Fruit fly (Drosophila melanogaster) whole organism, prepupa: ENCODE data around the gene GC.

Experiments
- Blimp-1 ChIP-seq: fragments of 200-800 bp; sonication (Bioruptor generic); optimal IDR thresholded peaks from 3 replicates; lab custom pipeline; 2017; ENCODE audit warnings: missing biosample characterization, missing genetic modification characterization, mild to moderate bottlenecking, moderate library complexity, missing genetic modification reagents
- CG10631 ChIP-seq: fragments of 200-800 bp; sonication (Bioruptor generic); optimal IDR thresholded peaks from 2 replicates; lab custom pipeline; 2016; ENCODE audit warnings: missing biosample characterization, missing genetic modification characterization
- CG10669 ChIP-seq: fragments of 200-800 bp; sonication (Bioruptor generic); optimal IDR thresholded peaks from 3 replicates; lab custom pipeline; 2018; ENCODE audit warnings: missing biosample characterization, mild to moderate bottlenecking, missing genetic modification characterization, moderate library complexity
- CG11294 ChIP-seq: fragments of 200-800 bp; sonication (Bioruptor generic); IDR thresholded peaks from 2 replicates; pipeline ENCODE4 v1.3.6; 2022; ENCODE audit warnings: missing biosample characterization, missing genetic modification characterization
- CG11762 ChIP-seq: fragments of 200-800 bp; sonication (Bioruptor generic); optimal IDR thresholded peaks from 3 replicates; lab custom pipeline; 2016; ENCODE audit warnings: missing biosample characterization, missing genetic modification characterization; ENCODE audit not compliant: insufficient read depth
- CG11902 ChIP-seq: fragments of 200-800 bp; sonication (Bioruptor generic); optimal IDR thresholded peaks from 3 replicates; lab custom pipeline; 2016; ENCODE audit warnings: missing biosample characterization, missing genetic modification characterization
- CG1621 ChIP-seq: fragments of 200-800 bp; sonication (Bioruptor generic); optimal IDR thresholded peaks from 3 replicates; lab custom pipeline; 2018; ENCODE audit warnings: missing biosample characterization, mild to moderate bottlenecking, missing genetic modification characterization
- CG16779 ChIP-seq: fragments of 200-800 bp; sonication (Bioruptor generic); optimal IDR thresholded peaks from 3 replicates; lab custom pipeline; 2017; ENCODE audit warnings: missing biosample characterization, mild to moderate bottlenecking, missing genetic modification characterization
- CG32006 ChIP-seq: fragments of 200-800 bp; sonication (Bioruptor generic); optimal IDR thresholded peaks from 3 replicates; lab custom pipeline; 2017; ENCODE audit warnings: missing biosample characterization, mild to moderate bottlenecking, missing genetic modification characterization
- CG34406 ChIP-seq: fragments of 200-800 bp; sonication (Bioruptor generic); optimal IDR thresholded peaks from 3 replicates; lab custom pipeline; 2016; ENCODE audit warnings: missing biosample characterization, missing genetic modification characterization
- CG3919 ChIP-seq: fragments of 200-800 bp; sonication (Bioruptor generic); optimal IDR thresholded peaks from 3 replicates; lab custom pipeline; 2016; ENCODE audit warnings: missing biosample characterization, missing genetic modification characterization
- CG4318 ChIP-seq: fragments of 200-800 bp; sonication (Bioruptor generic); optimal IDR thresholded peaks from 3 replicates; lab custom pipeline; 2017; ENCODE audit warnings: missing biosample characterization, mild to moderate bottlenecking, missing genetic modification characterization
- CG6276 ChIP-seq: fragments of 200-800 bp; sonication (Bioruptor generic); optimal IDR thresholded peaks from 2 replicates; lab custom pipeline; 2017; ENCODE audit warnings: missing biosample characterization, mild to moderate bottlenecking, missing genetic modification characterization
- CG6792 ChIP-seq: fragments of 200-800 bp; sonication (Bioruptor generic); optimal IDR thresholded peaks from 3 replicates; lab custom pipeline; 2016; ENCODE audit warnings: missing biosample characterization, missing genetic modification characterization
- CG6808 ChIP-seq: fragments of 200-800 bp; sonication (Bioruptor generic); optimal IDR thresholded peaks from 3 replicates; lab custom pipeline; 2017; ENCODE audit warnings: missing biosample characterization, missing genetic modification characterization, mild to moderate bottlenecking, moderate library complexity, missing genetic modification reagents
- CG7368 ChIP-seq: fragments of 200-800 bp; sonication (Bioruptor generic); optimal IDR thresholded peaks from 3 replicates; lab custom pipeline; 2016; ENCODE audit warnings: missing biosample characterization, missing genetic modification characterization
- CG8119 ChIP-seq: fragments of 200-800 bp; sonication (Bioruptor generic); IDR thresholded peaks from 3 replicates; pipeline ENCODE4 v1.3.6; 2022; ENCODE audit warnings: missing biosample characterization, missing genetic modification characterization
- CG8319 ChIP-seq: fragments of 200-800 bp; sonication (Bioruptor generic); optimal IDR thresholded peaks from 3 replicates; lab custom pipeline; 2016; ENCODE audit warnings: missing biosample characterization, missing genetic modification characterization
- CG8632 ChIP-seq: fragments of 200-800 bp; sonication (Bioruptor generic); optimal IDR thresholded peaks from 3 replicates; lab custom pipeline; 2016; ENCODE audit warnings: missing biosample characterization, missing genetic modification characterization
- Eip93F ChIP-seq: fragments of 200-800 bp; sonication (Bioruptor generic); optimal IDR thresholded peaks from 2 replicates; lab custom pipeline; 2016; ENCODE audit warnings: missing biosample characterization, mild to moderate bottlenecking, missing genetic modification characterization
- Ets96B ChIP-seq: fragments of 200-800 bp; optimal IDR thresholded peaks from 2 replicates; lab custom pipeline; 2019; ENCODE audit warnings: missing biosample characterization, mild to moderate bottlenecking, missing genetic modification characterization, moderate library complexity
- Gug ChIP-seq: fragments of 200-800 bp; sonication (Bioruptor generic); IDR thresholded peaks from 2 replicates; pipeline ENCODE4 v1.3.6; 2022; ENCODE audit warnings: missing biosample characterization, missing genetic modification characterization
- Hr38 ChIP-seq: sonication (Bioruptor generic); optimal IDR thresholded peaks from 2 replicates; lab custom pipeline; 2016; ENCODE audit warnings: missing biosample characterization, missing genetic modification characterization
- Hr4 ChIP-seq: fragments of 200-800 bp; sonication (Bioruptor generic); optimal IDR thresholded peaks from 3 replicates; lab custom pipeline; 2016; ENCODE audit warnings: missing biosample characterization, missing genetic modification characterization
- OdsH ChIP-seq: fragments of 200-800 bp; sonication (Bioruptor generic); optimal IDR thresholded peaks from 3 replicates; lab custom pipeline; 2016; ENCODE audit warnings: missing biosample characterization, missing genetic modification characterization
- Smox ChIP-seq: fragments of 200-800 bp; sonication (Bioruptor generic); optimal IDR thresholded peaks from 3 replicates; lab custom pipeline; 2016; ENCODE audit warnings: missing biosample characterization, missing genetic modification characterization
- Sox14 ChIP-seq: fragments of 200-800 bp; sonication (Bioruptor generic); optimal IDR thresholded peaks from 3 replicates; lab custom pipeline; 2016; ENCODE audit warnings: missing biosample characterization, missing genetic modification characterization
- Sox15 ChIP-seq: fragments of 200-800 bp; sonication (Bioruptor generic); optimal IDR thresholded peaks from 3 replicates; lab custom pipeline; 2016; ENCODE audit warnings: missing biosample characterization, missing genetic modification characterization
- achi ChIP-seq: fragments of 200-800 bp; sonication (Bioruptor generic); optimal IDR thresholded peaks from 3 replicates; lab custom pipeline; 2016; ENCODE audit warnings: missing biosample characterization, missing genetic modification characterization
- acj6 ChIP-seq: fragments of 200-800 bp; sonication (Bioruptor generic); optimal IDR thresholded peaks from 3 replicates; lab custom pipeline; 2016; ENCODE audit warnings: missing biosample characterization, missing genetic modification characterization
- dsx ChIP-seq: fragments of 200-800 bp; optimal IDR thresholded peaks from 3 replicates; lab custom pipeline; 2019; ENCODE audit warnings: missing biosample characterization, mild to moderate bottlenecking, missing genetic modification characterization, moderate library complexity; ENCODE audit not compliant: poor library complexity, severe bottlenecking
- eg ChIP-seq: fragments of 200-800 bp; sonication (Bioruptor generic); IDR thresholded peaks from 3 replicates; pipeline ENCODE4 v1.3.6; 2022; ENCODE audit warnings: missing biosample characterization, missing genetic modification characterization
- esn ChIP-seq: fragments of 200-800 bp; sonication (Bioruptor generic); optimal IDR thresholded peaks from 2 replicates; lab custom pipeline; 2016; ENCODE audit warnings: missing biosample characterization, mild to moderate bottlenecking, missing genetic modification characterization, moderate library complexity
- fd85E ChIP-seq: fragments of 200-800 bp; sonication (Bioruptor generic); optimal IDR thresholded peaks from 3 replicates; lab custom pipeline; 2016; ENCODE audit warnings: missing biosample characterization, missing genetic modification characterization
- fkh ChIP-seq: fragments of 200-800 bp; sonication (Bioruptor generic); optimal IDR thresholded peaks from 3 replicates; lab custom pipeline; 2017; ENCODE audit warnings: missing biosample characterization, mild to moderate bottlenecking, missing genetic modification characterization, moderate library complexity
- net ChIP-seq: fragments of 200-800 bp; sonication (Bioruptor generic); optimal IDR thresholded peaks from 3 replicates; lab custom pipeline; 2016; ENCODE audit warnings: missing biosample characterization, missing genetic modification characterization
- spab ChIP-seq: fragments of 200-800 bp; sonication (Bioruptor generic); optimal IDR thresholded peaks from 2 replicates; lab custom pipeline; 2017; ENCODE audit warnings: missing biosample characterization, mild to moderate bottlenecking, missing genetic modification characterization, missing genetic modification reagents
- svp ChIP-seq: fragments of 200-800 bp; sonication (Bioruptor generic); peaks from one replicate; lab custom pipeline; 2016; ENCODE audit warnings: missing biosample characterization, missing genetic modification characterization
- topi ChIP-seq: fragments of 200-800 bp; sonication (Bioruptor generic); optimal IDR thresholded peaks from 3 replicates; lab custom pipeline; 2016; ENCODE audit warnings: missing biosample characterization, missing genetic modification characterization

GC gene

DNA sequence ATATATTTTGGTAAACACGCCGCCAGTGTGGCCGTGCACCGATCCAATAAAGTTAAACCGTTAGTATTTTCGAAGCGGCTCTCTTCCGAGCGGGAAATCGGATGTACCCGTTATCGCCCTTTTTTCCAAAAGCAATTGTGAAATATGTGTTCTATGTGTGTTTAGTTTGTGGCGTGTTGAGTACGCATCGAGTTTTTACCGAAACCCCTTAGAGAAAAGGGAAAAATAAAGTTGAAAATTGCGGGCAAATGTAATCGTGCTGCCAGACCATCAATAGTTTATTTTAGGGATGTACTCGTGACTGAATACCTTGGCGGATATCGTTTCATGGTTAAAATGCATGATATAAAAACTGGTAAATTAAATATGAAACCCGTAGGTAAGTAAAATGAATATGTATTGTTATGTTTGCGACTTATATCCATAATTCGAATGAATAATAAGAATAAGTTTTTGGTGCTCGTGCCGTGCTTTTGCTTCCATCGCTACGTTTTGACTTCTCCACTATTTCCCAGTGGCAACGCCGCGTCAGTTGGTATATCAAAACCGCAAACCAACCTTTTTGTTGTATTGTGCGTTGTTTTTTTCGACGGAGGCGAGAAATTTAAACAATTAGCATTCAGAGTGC, 10.2 kb upstream of the GC start, which contains the start of the genes Mettl2 and Bgb (continued):
- TF ChIP-seq Hr38 (GFP tag; lab: Kevin White, UChicago) (no peak), CG8632 (GFP tag; lab: Kevin White, UChicago) (peak; percentile 51), Hr4 (GFP tag; lab: Kevin White, UChicago) (peak; percentile 81), esn (peak; percentile 85), OdsH (no peak), fd85E (GFP tag; lab: Kevin White, UChicago) (no peak), CG3919 (GFP tag; lab: Kevin White, UChicago) (peak; percentile 74), Blimp-1 (GFP tag; lab: Kevin White, UChicago) (no peak), Eip93F (GFP tag; lab: Kevin White, UChicago) (no peak), net (GFP tag; lab: Kevin White, UChicago) (no peak), CG11762 (GFP tag; lab: Kevin White, UChicago) (peak; percentile 35), CG4318 (GFP tag; lab: Kevin White, UChicago) (no peak), acj6 (peak; percentile 82), CG6792 (GFP tag; lab: Kevin White, UChicago) (peak; percentile 75), CG1621 (peak; percentile 47), CG10631 (GFP tag; lab: Kevin White, UChicago) (peak; percentile 83), fkh (GFP tag; lab: Kevin White, UChicago) (no peak), CG6808 (GFP tag; lab: Kevin White, UChicago) (no peak), CG34406 (peak; percentile 58), achi (peak; percentile 73), Sox15 (GFP tag; lab: Kevin White, UChicago) (peak; percentile 79), dsx (no peak), CG11902 (peak; percentile 79), eg (GFP tag; lab: Robert Waterston, UW) (peak; percentile 73; the same call in 2 of the 3 replicates), CG10669 (GFP tag; lab: Kevin White, UChicago) (no peak), Gug (GFP tag; lab: Robert Waterston, UW) (peak; percentile 68; the same call in 1 of the 2 replicates), CG7368 (GFP tag; lab: Kevin White, UChicago) (peak; percentile 40), CG8119 (GFP tag; lab: Robert Waterston, UW) (peak; percentile 53), CG8319 (peak; percentile 64), spab (no peak), topi (GFP tag; lab: Kevin White, UChicago) (peak; percentile 80), svp (GFP tag; lab: Kevin White, UChicago) (no peak)

DNA sequence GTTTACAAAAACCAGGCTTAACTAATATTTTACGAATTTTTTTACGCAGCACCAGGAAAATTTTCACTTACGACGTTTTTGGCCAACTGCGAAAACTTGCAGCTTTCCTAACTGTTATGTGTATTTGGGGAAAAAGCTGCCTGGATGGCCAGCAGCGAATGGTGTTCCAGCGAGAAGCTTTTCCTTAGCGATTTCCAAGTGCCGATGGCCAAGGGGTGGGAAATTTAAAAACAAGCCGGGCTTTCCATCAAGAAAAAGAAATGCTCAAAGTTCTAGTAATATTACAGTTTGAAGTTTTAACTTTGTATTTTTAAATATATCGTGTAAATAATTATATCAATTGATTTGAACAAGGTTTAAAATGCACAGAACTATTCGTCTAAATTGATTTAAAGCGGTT, 8.6 kb upstream of the GC start, which contains the start of gene nSyb:
TSS of gene nSyb (minus strand) at position 101 of the 400 bp plus-strand sequence.
- no peak for TF ChIP-seq CG16779
- TF ChIP-seq CG1621, result no peak
- TF ChIP-seq CG11294 (GFP tag; lab: Robert Waterston, UW), result no peak
- no peak for TF ChIP-seq esn
- TF ChIP-seq Sox14 (GFP tag; lab: Kevin White, UChicago), result no peak
- TF ChIP-seq CG11902, result no peak
- no peak for TF ChIP-seq CG8632 (GFP tag; lab: Kevin White, UChicago)
- no peak for TF ChIP-seq Sox15 (GFP tag; lab: Kevin White, UChicago)
- no peak for TF ChIP-seq Ets96B (tag; lab: Kevin White, UChicago)
- no peak for TF ChIP-seq CG32006 (GFP tag; lab: Kevin White, UChicago)
- TF ChIP-seq svp (GFP tag; lab: Kevin White, UChicago), result no peak
- no peak for TF ChIP-seq eg (GFP tag; lab: Robert Waterston, UW)
- no peak for TF ChIP-seq CG6276
- TF ChIP-seq Smox (GFP tag; lab: Kevin White, UChicago), result no peak
- no peak for TF ChIP-seq fkh (GFP tag; lab: Kevin White, UChicago)
